Fruit fly (Drosophila melanogaster) whole organism, pupa: ENCODE results near the gene CG6661.

ENCODE experiments used
- CG10348 ChIP-seq: fragments of 200-800 bp; sonication (Bioruptor generic); IDR thresholded peaks from 2 replicates; pipeline ENCODE4 v1.3.6; 2022; ENCODE audit warnings: missing biosample characterization, missing genetic modification characterization
- CG14655 ChIP-seq: fragments of 200-800 bp; sonication (Bioruptor generic); optimal IDR thresholded peaks from 3 replicates; lab custom pipeline; 2017; ENCODE audit warnings: mild to moderate bottlenecking, missing biosample characterization, missing genetic modification reagents, missing genetic modification characterization
- CG17806 ChIP-seq: fragments of 200-800 bp; sonication (Bioruptor generic); optimal IDR thresholded peaks from 2 replicates; lab custom pipeline; 2018; ENCODE audit warnings: missing biosample characterization, mild to moderate bottlenecking, missing genetic modification characterization, moderate library complexity
- CG9948 ChIP-seq: fragments of 200-800 bp; sonication (Bioruptor generic); optimal IDR thresholded peaks from 2 replicates; lab custom pipeline; 2018; ENCODE audit warnings: missing biosample characterization, mild to moderate bottlenecking, missing genetic modification characterization, moderate library complexity
- EcR ChIP-seq: fragments of 200-800 bp; sonication (Bioruptor generic); optimal IDR thresholded peaks from 3 replicates; lab custom pipeline; 2019; ENCODE audit warnings: missing biosample characterization, missing genetic modification characterization, mild to moderate bottlenecking, moderate library complexity, missing genetic modification reagents
- Ets98B ChIP-seq: fragments of 200-800 bp; sonication (Bioruptor generic); IDR thresholded peaks from 2 replicates; pipeline ENCODE4 v1.3.6; 2022; ENCODE audit warnings: missing biosample characterization, missing genetic modification characterization
- Pif1A ChIP-seq: fragments of 200-800 bp; sonication (Bioruptor generic); optimal IDR thresholded peaks from 3 replicates; lab custom pipeline; 2016; ENCODE audit warnings: missing biosample characterization, missing genetic modification characterization
- Snoo ChIP-seq: fragments of 200-800 bp; sonication (Bioruptor generic); optimal IDR thresholded peaks from 3 replicates; lab custom pipeline; 2017; ENCODE audit warnings: missing biosample characterization, mild to moderate bottlenecking, missing genetic modification characterization, inconsistent platforms
- rn ChIP-seq: fragments of 200-800 bp; sonication (Bioruptor generic); IDR thresholded peaks from 2 replicates; pipeline ENCODE4 v1.3.6; 2022; ENCODE audit warnings: missing biosample characterization, missing genetic modification characterization

DNA sequence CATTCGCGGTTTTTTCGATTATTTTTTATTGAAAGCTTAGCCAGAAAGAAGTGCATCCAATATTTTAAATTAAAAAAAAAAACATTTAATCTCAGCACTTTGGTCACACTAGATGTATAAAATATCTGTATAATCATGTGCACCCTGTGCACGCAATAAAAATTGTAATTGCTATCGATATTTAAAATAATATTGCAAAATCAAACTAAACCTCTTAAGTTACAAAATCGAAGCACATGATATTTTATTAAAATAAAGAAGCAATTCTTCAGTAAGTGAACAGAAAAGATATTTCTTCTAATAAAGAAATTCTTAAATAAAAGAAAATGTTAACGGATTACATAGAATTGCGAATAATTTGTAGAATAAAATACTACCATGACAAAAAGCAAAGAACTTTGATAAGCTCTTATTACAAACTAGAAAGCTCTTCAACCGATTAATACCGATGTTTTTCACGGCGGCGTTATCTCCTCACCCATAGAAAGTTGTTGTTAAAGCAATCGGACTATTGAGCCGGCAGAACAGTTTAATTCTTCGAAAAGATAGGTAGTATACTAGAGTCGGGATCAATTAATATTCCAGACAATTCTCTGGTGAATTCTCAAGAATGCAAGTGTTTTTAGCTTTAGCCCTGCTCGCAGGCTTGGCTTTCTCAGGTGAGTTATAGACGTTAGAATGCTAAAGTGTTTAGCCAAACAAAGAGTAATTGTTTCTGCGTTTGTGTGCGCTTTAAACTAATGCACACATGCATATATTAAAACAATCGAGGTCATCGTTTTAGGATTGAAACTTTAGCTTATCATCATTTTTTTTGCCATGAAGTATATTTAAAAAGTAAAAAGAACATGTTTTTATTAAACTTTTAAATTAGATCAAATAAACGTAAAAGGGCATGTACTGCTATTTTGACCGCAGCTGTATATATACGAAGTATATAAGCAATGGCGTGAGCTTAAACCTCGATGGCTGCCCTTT lies 40.5 kb upstream of the CG6661 start, which contains the start of gene CtsK1:
- peak; percentile 45 for TF ChIP-seq CG17806
- no peak for TF ChIP-seq Pif1A (GFP tag; lab: Kevin White, UChicago)
- TF ChIP-seq rn (GFP tag; lab: Robert Waterston, UW), result peak; percentile 46; the same call in 1 of the 2 replicates
- TF ChIP-seq CG14655 (GFP tag; lab: Kevin White, UChicago), result no peak
- TF ChIP-seq CG9948 (tag; lab: Kevin White, UChicago), result peak; percentile 50
- TF ChIP-seq CG10348 (GFP tag; lab: Robert Waterston, UW), result no peak
- TF ChIP-seq Snoo (tag; lab: Kevin White, UChicago), result peak; percentile 31
- TF ChIP-seq EcR (GFP tag; lab: Kevin White, UChicago), result peak; percentile 15
- TF ChIP-seq Ets98B (GFP tag; lab: Robert Waterston, UW), result peak; percentile 85
